Fruit fly (Drosophila melanogaster) whole organism, embryonic: ENCODE data around the gene mtsh.

Source experiments
- Asciz ChIP-seq: fragments of 200-800 bp; sonication (Bioruptor generic); optimal IDR thresholded peaks from 2 replicates; lab custom pipeline; 2017; ENCODE audit warnings: missing biosample characterization, mild to moderate bottlenecking, missing genetic modification characterization, missing genetic modification reagents
- CG10565 ChIP-seq: fragments of 200-800 bp; sonication (Bioruptor generic); optimal IDR thresholded peaks from 3 replicates; lab custom pipeline; 2016; ENCODE audit warnings: missing biosample characterization, mild to moderate bottlenecking, missing genetic modification characterization
- CG1233 ChIP-seq: fragments of 200-800 bp; sonication (Bioruptor generic); optimal IDR thresholded peaks from 4 replicates; lab custom pipeline; 2018; ENCODE audit warnings: missing biosample characterization, mild to moderate bottlenecking, missing genetic modification characterization
- CG14965 ChIP-seq: fragments of 200-800 bp; sonication (Bioruptor generic); optimal IDR thresholded peaks from 2 replicates; lab custom pipeline; 2016; ENCODE audit warnings: missing biosample characterization, missing genetic modification characterization, borderline replicate concordance
- CG1603 ChIP-seq: fragments of 200-800 bp; sonication (Bioruptor generic); optimal IDR thresholded peaks from 2 replicates; lab custom pipeline; 2019; ENCODE audit warnings: missing biosample characterization, mild to moderate bottlenecking, missing genetic modification characterization, moderate library complexity
- CG17385 ChIP-seq: fragments of 200-800 bp; sonication (Bioruptor generic); optimal IDR thresholded peaks from 3 replicates; lab custom pipeline; 2018; ENCODE audit warnings: missing biosample characterization, mild to moderate bottlenecking, missing genetic modification characterization
- CG1832 ChIP-seq: fragments of 200-800 bp; sonication (Bioruptor generic); optimal IDR thresholded peaks from 2 replicates; lab custom pipeline; 2017; ENCODE audit warnings: missing biosample characterization, mild to moderate bottlenecking, missing genetic modification characterization, inconsistent platforms
- CG18599 ChIP-seq: fragments of 200-800 bp; sonication (Bioruptor generic); optimal IDR thresholded peaks from 3 replicates; lab custom pipeline; 2017; ENCODE audit warnings: missing biosample characterization, missing genetic modification characterization, mild to moderate bottlenecking, moderate library complexity, missing genetic modification reagents
- CG3163 ChIP-seq: fragments of 200-800 bp; sonication (Bioruptor generic); optimal IDR thresholded peaks from 3 replicates; lab custom pipeline; 2016; ENCODE audit warnings: missing biosample characterization, missing genetic modification characterization
- CG4328 ChIP-seq: fragments of 200-800 bp; sonication (Bioruptor generic); optimal IDR thresholded peaks from 3 replicates; lab custom pipeline; 2017; ENCODE audit warnings: missing biosample characterization, missing genetic modification reagents, missing genetic modification characterization
- CG5180 ChIP-seq: fragments of 200-800 bp; sonication (Bioruptor generic); optimal IDR thresholded peaks from 3 replicates; lab custom pipeline; 2017; ENCODE audit warnings: missing biosample characterization, missing genetic modification characterization, mild to moderate bottlenecking, moderate library complexity, missing genetic modification reagents
- CG7745 ChIP-seq: fragments of 200-800 bp; sonication (Bioruptor generic); optimal IDR thresholded peaks from 2 replicates; lab custom pipeline; 2018; ENCODE audit warnings: missing biosample characterization, mild to moderate bottlenecking, missing genetic modification characterization, moderate library complexity
- CG7987 ChIP-seq: fragments of 200-800 bp; sonication (Bioruptor generic); optimal IDR thresholded peaks from 2 replicates; lab custom pipeline; 2018; ENCODE audit warnings: missing biosample characterization, mild to moderate bottlenecking, missing genetic modification characterization, moderate library complexity
- D19A ChIP-seq: fragments of 200-800 bp; optimal IDR thresholded peaks from 3 replicates; lab custom pipeline; 2019; ENCODE audit warnings: missing biosample characterization, mild to moderate bottlenecking, missing genetic modification characterization, moderate library complexity
- Dad ChIP-seq: fragments of 200-800 bp; sonication (Bioruptor generic); optimal IDR thresholded peaks from 3 replicates; lab custom pipeline; 2016; ENCODE audit warnings: missing biosample characterization, missing genetic modification characterization
- Dp ChIP-seq: fragments of 200-800 bp; sonication (Bioruptor generic); optimal IDR thresholded peaks from 2 replicates; lab custom pipeline; 2018; ENCODE audit warnings: missing biosample characterization, mild to moderate bottlenecking, missing genetic modification characterization, moderate library complexity
- Drgx ChIP-seq: fragments of 200-800 bp; sonication (Bioruptor generic); IDR thresholded peaks from 2 replicates; pipeline ENCODE4 v1.3.6; 2022; ENCODE audit warnings: missing biosample characterization, missing genetic modification characterization
- E2f2 ChIP-seq: fragments of 200-800 bp; sonication (Bioruptor generic); IDR thresholded peaks from 2 replicates; pipeline ENCODE4 v1.3.6; 2022; ENCODE audit warnings: missing biosample characterization, missing genetic modification characterization
- HLH4C ChIP-seq: fragments of 200-800 bp; sonication (Bioruptor generic); IDR thresholded peaks from 3 replicates; pipeline ENCODE4 v1.3.6; 2022; ENCODE audit warnings: missing biosample characterization, missing genetic modification characterization; ENCODE audit not compliant: partially characterized antibody
- HLHmδ ChIP-seq: fragments of 200-800 bp; sonication (Bioruptor generic); optimal IDR thresholded peaks from 2 replicates; lab custom pipeline; 2018; ENCODE audit warnings: missing biosample characterization, mild to moderate bottlenecking, missing genetic modification characterization, moderate library complexity
- Kr ChIP-seq: fragments of 200-800 bp; sonication (Bioruptor generic); optimal IDR thresholded peaks from 2 replicates; lab custom pipeline; 2017; ENCODE audit warnings: missing biosample characterization, mild to moderate bottlenecking, missing genetic modification characterization
- Lhr ChIP-seq: fragments of 200-800 bp; sonication (Bioruptor generic); optimal IDR thresholded peaks from 3 replicates; lab custom pipeline; 2017; ENCODE audit warnings: mild to moderate bottlenecking, missing biosample characterization, missing genetic modification reagents, missing genetic modification characterization
- Lpt ChIP-seq: fragments of >200 bp; optimal IDR thresholded peaks from 2 replicates; lab custom pipeline; 2018; ENCODE audit warnings: missing biosample characterization, missing genetic modification characterization
- Max ChIP-seq: fragments of 200-800 bp; sonication (Bioruptor generic); optimal IDR thresholded peaks from 2 replicates; lab custom pipeline; 2016; ENCODE audit warnings: missing biosample characterization, mild to moderate bottlenecking, missing genetic modification characterization
- Med ChIP-seq: fragments of 200-800 bp; sonication (Bioruptor generic); peaks from one replicate; lab custom pipeline; 2016; ENCODE audit warnings: missing biosample characterization, missing genetic modification characterization, mild to moderate bottlenecking, inconsistent platforms, moderate library complexity
- Meics ChIP-seq: fragments of 200-800 bp; sonication (Bioruptor generic); optimal IDR thresholded peaks from 2 replicates; lab custom pipeline; 2017; ENCODE audit warnings: missing biosample characterization, mild to moderate bottlenecking, missing genetic modification characterization
- Poxn ChIP-seq: fragments of 200-800 bp; sonication (Bioruptor generic); IDR thresholded peaks from 2 replicates; pipeline ENCODE4 v1.3.6; 2022; ENCODE audit warnings: missing biosample characterization, missing genetic modification characterization
- YL-1 ChIP-seq: fragments of 200-800 bp; sonication (Bioruptor generic); optimal IDR thresholded peaks from 3 replicates; lab custom pipeline; 2017; ENCODE audit warnings: missing biosample characterization, mild to moderate bottlenecking, missing genetic modification characterization
- abd-A ChIP-seq: fragments of 200-800 bp; sonication (Bioruptor generic); optimal IDR thresholded peaks from 3 replicates; lab custom pipeline; 2019; ENCODE audit warnings: missing biosample characterization, mild to moderate bottlenecking, missing genetic modification characterization, moderate library complexity
- ac ChIP-seq: fragments of 200-800 bp; sonication (Bioruptor generic); optimal IDR thresholded peaks from 3 replicates; lab custom pipeline; 2017; ENCODE audit warnings: missing biosample characterization, mild to moderate bottlenecking, missing genetic modification characterization
- ase ChIP-seq: fragments of 200-800 bp; sonication (Bioruptor generic); IDR thresholded peaks from 3 replicates; pipeline ENCODE4 v1.3.6; 2022; ENCODE audit warnings: missing biosample characterization, missing genetic modification characterization
- cg ChIP-seq: fragments of 200-800 bp; sonication (Bioruptor generic); optimal IDR thresholded peaks from 3 replicates; lab custom pipeline; 2019; ENCODE audit warnings: missing biosample characterization, mild to moderate bottlenecking, missing genetic modification characterization, moderate library complexity
- chm ChIP-seq: fragments of 200-800 bp; sonication (Bioruptor generic); IDR thresholded peaks from 2 replicates; pipeline ENCODE4 v1.3.6; 2022; ENCODE audit warnings: missing biosample characterization, missing genetic modification characterization
- crol ChIP-seq: fragments of 200-800 bp; sonication (Bioruptor generic); IDR thresholded peaks from 2 replicates; pipeline ENCODE4 v1.3.6; 2022; ENCODE audit warnings: missing biosample characterization, missing genetic modification characterization
- dm ChIP-seq: fragments of 200-800 bp; sonication (Bioruptor generic); optimal IDR thresholded peaks from 3 replicates; lab custom pipeline; 2016; ENCODE audit warnings: missing biosample characterization, missing genetic modification characterization
- dpn ChIP-seq, 2 experiments: fragments of 200-800 bp; sonication (Bioruptor generic); optimal IDR thresholded peaks; 3 replicates each; lab custom pipeline; 2016; ENCODE audit warnings: missing biosample characterization in 2 of 2, missing genetic modification characterization in 2 of 2
- en ChIP-seq: fragments of 200-800 bp; sonication (Bioruptor generic); optimal IDR thresholded peaks from 2 replicates; lab custom pipeline; 2016; ENCODE audit warnings: missing biosample characterization, missing genetic modification characterization
- h ChIP-seq: fragments of >200 bp; optimal IDR thresholded peaks from 2 replicates; lab custom pipeline; 2017
- her ChIP-seq: fragments of 200-800 bp; sonication (Bioruptor generic); optimal IDR thresholded peaks from 2 replicates; lab custom pipeline; 2016; ENCODE audit warnings: missing biosample characterization, missing genetic modification characterization
- jigr1 ChIP-seq: fragments of 200-800 bp; sonication (Bioruptor generic); IDR thresholded peaks from 3 replicates; pipeline ENCODE4 v1.3.6; 2022; ENCODE audit warnings: missing biosample characterization, missing genetic modification characterization
- nau ChIP-seq: fragments of 200-800 bp; sonication (Bioruptor generic); optimal IDR thresholded peaks from 3 replicates; lab custom pipeline; 2017; ENCODE audit warnings: missing biosample characterization, mild to moderate bottlenecking, missing genetic modification characterization, missing genetic modification reagents
- odd ChIP-seq: fragments of 200-800 bp; sonication (Bioruptor generic); optimal IDR thresholded peaks from 2 replicates; lab custom pipeline; 2017; ENCODE audit warnings: missing biosample characterization, mild to moderate bottlenecking, missing genetic modification characterization
- onecut ChIP-seq: fragments of 200-800 bp; sonication (Bioruptor generic); IDR thresholded peaks from 2 replicates; pipeline ENCODE4 v1.3.6; 2022; ENCODE audit warnings: missing biosample characterization, missing genetic modification characterization
- pho ChIP-seq: fragments of 200-800 bp; sonication (Bioruptor generic); optimal IDR thresholded peaks from 2 replicates; lab custom pipeline; 2016; ENCODE audit warnings: missing biosample characterization, missing genetic modification characterization
- ro ChIP-seq: fragments of 200-800 bp; sonication (Bioruptor generic); IDR thresholded peaks from 2 replicates; pipeline ENCODE4 v1.3.6; 2022; ENCODE audit warnings: missing biosample characterization, missing genetic modification characterization
- sima ChIP-seq: fragments of 200-800 bp; sonication (Bioruptor generic); optimal IDR thresholded peaks from 2 replicates; lab custom pipeline; 2016; ENCODE audit warnings: missing biosample characterization, missing genetic modification characterization
- sqz ChIP-seq: fragments of 200-800 bp; sonication (Bioruptor generic); optimal IDR thresholded peaks from 3 replicates; lab custom pipeline; 2018; ENCODE audit warnings: missing biosample characterization, mild to moderate bottlenecking, missing genetic modification characterization
- stc ChIP-seq: fragments of 200-800 bp; sonication (Bioruptor generic); IDR thresholded peaks from 2 replicates; pipeline ENCODE4 v1.3.6; 2022; ENCODE audit warnings: missing biosample characterization, missing genetic modification characterization
- ttk ChIP-seq: fragments of 200-800 bp; sonication (Bioruptor generic); IDR thresholded peaks from 2 replicates; pipeline ENCODE4 v2.1.2; 2022; ENCODE audit warnings: missing biosample characterization, missing genetic modification characterization
- unpg ChIP-seq: fragments of 200-800 bp; sonication (Bioruptor generic); optimal IDR thresholded peaks from 3 replicates; lab custom pipeline; 2018; ENCODE audit warnings: missing biosample characterization, mild to moderate bottlenecking, missing genetic modification characterization, moderate library complexity
- vvl ChIP-seq: fragments of 200-800 bp; sonication (Bioruptor generic); IDR thresholded peaks from 2 replicates; pipeline ENCODE4 v1.3.6; 2022; ENCODE audit warnings: missing biosample characterization, missing genetic modification characterization
- zen2 ChIP-seq: fragments of 200-800 bp; sonication (Bioruptor generic); IDR thresholded peaks from 3 replicates; pipeline ENCODE4 v1.3.6; 2022; ENCODE audit warnings: missing biosample characterization, missing genetic modification characterization; ENCODE audit not compliant: partially characterized antibody
- zfh2 ChIP-seq: fragments of 200-800 bp; sonication (Bioruptor generic); optimal IDR thresholded peaks from 2 replicates; lab custom pipeline; 2016; ENCODE audit warnings: missing biosample characterization, missing genetic modification characterization

The mtsh gene

DNA sequence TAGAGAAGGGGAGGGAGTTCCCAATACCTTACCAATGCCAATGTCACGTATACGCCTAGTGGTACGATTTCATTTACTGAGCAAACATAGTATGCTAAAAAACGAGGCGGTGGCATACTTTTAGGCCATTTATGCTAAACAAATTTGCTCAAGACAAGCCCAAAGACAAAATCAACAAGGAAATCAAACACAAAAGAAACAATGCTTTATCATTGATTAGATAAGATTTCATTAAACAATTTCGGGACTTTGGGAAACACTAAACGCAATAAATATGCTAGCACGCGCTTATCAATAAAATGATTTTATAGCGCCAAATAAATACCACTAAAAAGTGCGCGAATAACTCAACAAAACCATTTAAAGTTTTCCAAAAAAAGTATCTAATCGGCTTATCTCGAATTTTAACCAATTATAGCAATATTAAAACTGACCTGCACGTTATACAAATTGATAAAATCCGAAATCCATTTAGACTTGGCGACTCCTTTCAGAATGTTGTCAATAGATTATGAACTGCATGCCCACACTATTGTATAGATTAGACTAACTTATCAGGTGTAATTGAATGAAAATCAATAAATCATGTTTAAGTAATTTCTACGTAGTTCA, 31.0 kb upstream of the mtsh start (continued):
- TF ChIP-seq Kr (GFP tag; lab: Kevin White, UChicago) = no peak
- TF ChIP-seq HLHmδ = no peak
- TF ChIP-seq odd (GFP tag; lab: Kevin White, UChicago) = peak; percentile 69
- TF ChIP-seq Dp (GFP tag; lab: Kevin White, UChicago) = no peak
- no peak for TF ChIP-seq h (lab: Kevin White, UChicago)
- TF ChIP-seq onecut (GFP tag; lab: Robert Waterston, UW) = no peak
- TF ChIP-seq YL-1 (GFP tag; lab: Kevin White, UChicago) = peak; percentile 17
- peak; percentile 39 for TF ChIP-seq Asciz (GFP tag; lab: Kevin White, UChicago)
- no peak for TF ChIP-seq sqz (GFP tag; lab: Kevin White, UChicago)
- no peak for TF ChIP-seq cg (GFP tag; lab: Kevin White, UChicago)
- no peak for TF ChIP-seq dm (GFP tag; lab: Kevin White, UChicago)
- TF ChIP-seq crol = no peak
- no peak for TF ChIP-seq abd-A
- no peak for TF ChIP-seq nau (GFP tag; lab: Kevin White, UChicago)
- no peak for TF ChIP-seq D19A (tag; lab: Kevin White, UChicago)
- TF ChIP-seq Lpt (GFP tag; lab: Kevin White, UChicago) = no peak
- TF ChIP-seq ro (GFP tag; lab: Robert Waterston, UW) = no peak
- peak; percentile 55 for TF ChIP-seq CG17385 (GFP tag; lab: Kevin White, UChicago)
- TF ChIP-seq unpg = peak; percentile 46
- no peak for TF ChIP-seq Max
- no peak for TF ChIP-seq zfh2 (GFP tag; lab: Kevin White, UChicago)
- no peak for TF ChIP-seq Dad (GFP tag; lab: Kevin White, UChicago)
- no peak for TF ChIP-seq CG10565 (GFP tag; lab: Kevin White, UChicago)
- peak; percentile 35 for TF ChIP-seq CG5180 (GFP tag; lab: Kevin White, UChicago)
- TF ChIP-seq CG1832 (GFP tag; lab: Kevin White, UChicago) = no peak
- peak; percentile 44 for TF ChIP-seq CG7987 (GFP tag; lab: Kevin White, UChicago)
- TF ChIP-seq CG4328 (GFP tag; lab: Kevin White, UChicago) = no peak
- TF ChIP-seq ttk (GFP tag; lab: Robert Waterston, UW) = no peak
- TF ChIP-seq Lhr (GFP tag; lab: Kevin White, UChicago) = no peak
- TF ChIP-seq zen2 = no peak
- no peak for TF ChIP-seq chm
- TF ChIP-seq sima (GFP tag; lab: Kevin White, UChicago) = no peak
- TF ChIP-seq CG14965 = no peak
- TF ChIP-seq HLH4C (GFP tag; lab: Robert Waterston, UW) = no peak
- TF ChIP-seq Poxn (GFP tag; lab: Robert Waterston, UW) = no peak
- no peak for TF ChIP-seq CG1603
- no peak for TF ChIP-seq jigr1 (GFP tag; lab: Robert Waterston, UW)
- no peak for TF ChIP-seq ase (GFP tag; lab: Robert Waterston, UW)
- TF ChIP-seq, all 482 proteins: peak for 113

DNA sequence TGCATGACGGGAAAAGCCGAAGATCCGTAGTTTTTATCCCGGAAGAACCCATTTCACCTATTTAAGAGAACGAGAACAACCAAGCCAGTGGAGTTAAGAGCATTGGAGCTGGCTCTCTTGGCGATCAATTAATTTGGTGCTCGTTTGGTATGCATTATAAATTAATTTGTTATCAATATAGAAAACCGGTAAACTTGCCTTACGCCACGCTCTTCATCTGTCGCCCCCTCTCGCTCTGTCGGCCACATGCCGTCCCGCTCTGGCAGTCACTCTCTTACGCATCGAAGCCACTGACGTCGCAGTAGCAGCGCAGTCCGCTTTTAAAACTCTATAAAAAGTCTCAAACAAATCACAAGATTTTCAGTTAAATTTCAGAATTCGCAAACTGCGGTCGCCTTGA, 26.6 kb upstream of the mtsh start, which contains the start of gene CG7778:
CG7778 (plus strand) TSS at position 361 of the 400 bp plus-strand sequence.
- peak; percentile 58 for TF ChIP-seq Med (GFP tag; lab: Kevin White, UChicago)
- peak; percentile 30; the same call in 1 of the 2 replicates for TF ChIP-seq stc
- no peak for TF ChIP-seq Drgx (GFP tag; lab: Robert Waterston, UW)
- TF ChIP-seq CG3163 = peak; percentile 94
- TF ChIP-seq pho = no peak
- 0 out of 2 replicates have a peak, but pooled peaks have one; percentile 26 for TF ChIP-seq vvl (GFP tag; lab: Robert Waterston, UW)
- TF ChIP-seq dpn (GFP tag; optimal IDR thresholded peaks at IDR 0.05; lab: Kevin White, UChicago) = no peak
- TF ChIP-seq E2f2 (GFP tag; lab: Robert Waterston, UW) = no peak
- no peak for TF ChIP-seq ac (GFP tag; lab: Kevin White, UChicago)
- TF ChIP-seq CG1233 = no peak
- no peak for TF ChIP-seq CG18599 (GFP tag; lab: Kevin White, UChicago)
- no peak for TF ChIP-seq her (GFP tag; lab: Kevin White, UChicago)
- TF ChIP-seq Meics = no peak
- no peak for TF ChIP-seq en (GFP tag; lab: Kevin White, UChicago)
- TF ChIP-seq CG7745 (tag; lab: Kevin White, UChicago) = peak; percentile 44
